Worm (Caenorhabditis elegans) whole organism, L3 larva: ENCODE results near the gene grd-4.

Experiments
- ZK546.5 ChIP-seq: sonication (generic microtip); optimal IDR thresholded peaks from 2 replicates; lab custom pipeline; 2017; ENCODE audit warnings: missing biosample characterization, missing genetic modification characterization
- ceh-9 ChIP-seq: sonication (generic microtip); optimal IDR thresholded peaks from 2 replicates; lab custom pipeline; 2018; ENCODE audit warnings: missing biosample characterization, missing genetic modification characterization
- daf-12 ChIP-seq: fragments of 150-350 bp; optimal IDR thresholded peaks from 2 replicates; lab custom pipeline; 2014; ENCODE audit warnings: missing biosample characterization, missing genetic modification reagents, missing genetic modification characterization
- egl-27 ChIP-seq: sonication (generic microtip); optimal IDR thresholded peaks from 4 replicates; lab custom pipeline; 2017; ENCODE audit warnings: missing biosample characterization, missing genetic modification reagents, missing genetic modification characterization
- jun-1 ChIP-seq: fragments of 150-350 bp; optimal IDR thresholded peaks from 2 replicates; lab custom pipeline; 2014; ENCODE audit warnings: missing biosample characterization, missing genetic modification reagents, missing genetic modification characterization
- lin-39 ChIP-seq: fragments of 150-350 bp; optimal IDR thresholded peaks from 2 replicates; lab custom pipeline; 2018; ENCODE audit warnings: missing biosample characterization, missing genetic modification reagents, missing genetic modification characterization
- nhr-11 ChIP-seq: fragments of 150-350 bp; optimal IDR thresholded peaks from 2 replicates; lab custom pipeline; 2014; ENCODE audit warnings: missing biosample characterization, missing genetic modification characterization
- nhr-12 ChIP-seq: fragments of 150-350 bp; optimal IDR thresholded peaks from 2 replicates; lab custom pipeline; 2014; ENCODE audit warnings: missing biosample characterization, missing genetic modification characterization
- nhr-77 ChIP-seq: fragments of 150-350 bp; optimal IDR thresholded peaks from 2 replicates; lab custom pipeline; 2014; ENCODE audit warnings: missing biosample characterization, missing genetic modification characterization
- pha-4 ChIP-seq: fragments of 150-350 bp; optimal IDR thresholded peaks from 2 replicates; lab custom pipeline; 2014; ENCODE audit warnings: missing biosample characterization, missing genetic modification reagents, missing genetic modification characterization
- unc-62 ChIP-seq: fragments of 150-350 bp; sonication (generic microtip); optimal IDR thresholded peaks from 4 replicates; lab custom pipeline; 2014; ENCODE audit warnings: missing biosample characterization, missing genetic modification reagents, missing genetic modification characterization
- ztf-11 ChIP-seq: fragments of 150-350 bp; optimal IDR thresholded peaks from 2 replicates; lab custom pipeline; 2014; ENCODE audit warnings: missing biosample characterization, missing genetic modification characterization

DNA sequence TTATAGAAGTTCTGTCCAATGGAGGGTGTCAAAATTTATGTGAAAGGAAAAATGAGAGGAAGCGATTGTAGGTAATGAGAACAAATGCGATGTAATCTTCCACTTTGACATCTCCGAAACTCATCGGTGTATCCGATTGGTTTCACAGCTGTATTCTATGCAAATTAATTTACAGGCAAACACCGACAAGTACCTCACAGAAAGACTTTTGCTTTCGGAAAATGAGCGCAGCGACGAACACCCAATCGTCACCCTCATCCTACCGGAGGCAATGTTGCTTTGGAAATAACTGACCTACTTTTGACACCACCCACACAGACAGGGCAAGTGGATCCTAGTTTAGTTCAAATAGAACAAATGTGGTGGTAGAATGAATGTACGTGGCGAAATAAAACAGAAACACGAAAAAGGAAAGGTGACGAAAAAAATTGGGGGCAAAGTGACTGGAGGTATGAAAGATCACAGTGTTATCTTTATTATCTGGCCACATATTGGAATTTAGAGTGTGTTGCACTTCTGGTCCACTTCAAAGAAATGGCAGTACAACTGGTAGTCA, 37.1 kb upstream of the grd-4 start:
- TF ChIP-seq ZK546.5 (tag; lab: Kevin White, UChicago) (no peak), ztf-11 (tag; lab: Kevin White, UChicago) (no peak), nhr-11 (tag; lab: Kevin White, UChicago) (no peak), lin-39 (tag; lab: Kevin White, UChicago) (no peak), daf-12 (no peak), nhr-77 (tag; lab: Kevin White, UChicago) (no peak), jun-1 (tag; lab: Kevin White, UChicago) (no peak), nhr-12 (tag; lab: Kevin White, UChicago) (no peak), unc-62 (GFP tag; lab: Kevin White, UChicago) (no peak), egl-27 (tag; lab: Kevin White, UChicago) (no peak), pha-4 (tag; lab: Kevin White, UChicago) (no peak), ceh-9 (tag; lab: Kevin White, UChicago) (no peak)
